Worm (Caenorhabditis elegans) whole organism, late embryonic: ENCODE results near the gene xpo-1.

ENCODE experiments used
- C38D4.7 ChIP-seq: fragments of 200-800 bp; sonication (Bioruptor generic); optimal IDR thresholded peaks from 2 replicates; lab custom pipeline; 2018; ENCODE audit warnings: mild to moderate bottlenecking, missing genetic modification characterization, moderate library complexity, missing compliant biosample characterization
- F13H6.1 ChIP-seq: sonication (generic microtip); optimal IDR thresholded peaks from 2 replicates; lab custom pipeline; 2016; ENCODE audit warnings: missing genetic modification characterization, missing compliant biosample characterization
- T23F11.4 ChIP-seq: fragments of 200-800 bp; sonication (Bioruptor generic); optimal IDR thresholded peaks from 2 replicates; lab custom pipeline; 2018; ENCODE audit warnings: mild to moderate bottlenecking, missing genetic modification characterization, missing compliant biosample characterization
- Y22D7AL.16 ChIP-seq: sonication (generic microtip); optimal IDR thresholded peaks from 2 replicates; lab custom pipeline; 2016; ENCODE audit warnings: missing genetic modification characterization, missing compliant biosample characterization
- ceh-18 ChIP-seq: sonication (generic microtip); optimal IDR thresholded peaks from 2 replicates; lab custom pipeline; 2016; ENCODE audit warnings: missing genetic modification characterization, missing compliant biosample characterization
- ceh-22 ChIP-seq: sonication (generic microtip); optimal IDR thresholded peaks from 2 replicates; lab custom pipeline; 2017; ENCODE audit warnings: missing biosample characterization, missing genetic modification characterization
- ceh-24 ChIP-seq: sonication (generic microtip); optimal IDR thresholded peaks from 2 replicates; lab custom pipeline; 2016; ENCODE audit warnings: mild to moderate bottlenecking, missing genetic modification characterization, missing compliant biosample characterization
- ceh-31 ChIP-seq: sonication (generic microtip); optimal IDR thresholded peaks from 2 replicates; lab custom pipeline; 2016; ENCODE audit warnings: missing genetic modification characterization, missing compliant biosample characterization
- ceh-34 ChIP-seq: sonication (generic microtip); optimal IDR thresholded peaks from 2 replicates; lab custom pipeline; 2016; ENCODE audit warnings: mild to moderate bottlenecking, missing genetic modification characterization, missing compliant biosample characterization
- ceh-48 ChIP-seq: sonication (generic microtip); optimal IDR thresholded peaks from 2 replicates; lab custom pipeline; 2016; ENCODE audit warnings: missing genetic modification characterization, inconsistent platforms, missing compliant biosample characterization
- ceh-6 ChIP-seq: fragments of 200-800 bp; sonication (Bioruptor generic); optimal IDR thresholded peaks from 2 replicates; lab custom pipeline; 2018; ENCODE audit warnings: mild to moderate bottlenecking, missing genetic modification characterization, missing compliant biosample characterization
- che-1 ChIP-seq: sonication (generic microtip); optimal IDR thresholded peaks from 2 replicates; lab custom pipeline; 2016; ENCODE audit warnings: mild to moderate bottlenecking, missing genetic modification characterization, missing compliant biosample characterization
- dmd-4 ChIP-seq: sonication (generic microtip); optimal IDR thresholded peaks from 2 replicates; lab custom pipeline; 2016; ENCODE audit warnings: borderline replicate concordance, missing genetic modification characterization, missing compliant biosample characterization
- dve-1 ChIP-seq: sonication (generic microtip); optimal IDR thresholded peaks from 2 replicates; lab custom pipeline; 2017; ENCODE audit warnings: antibody characterized with exemption, mild to moderate bottlenecking, missing genetic modification characterization, missing compliant biosample characterization
- elt-2 ChIP-seq: sonication (generic microtip); optimal IDR thresholded peaks from 2 replicates; lab custom pipeline; 2016; ENCODE audit warnings: missing genetic modification reagents, missing genetic modification characterization, missing compliant biosample characterization
- ets-4 ChIP-seq: sonication (generic microtip); optimal IDR thresholded peaks from 2 replicates; lab custom pipeline; 2016; ENCODE audit warnings: missing genetic modification characterization, missing compliant biosample characterization
- eyg-1 ChIP-seq: sonication (generic microtip); optimal IDR thresholded peaks from 2 replicates; lab custom pipeline; 2016; ENCODE audit warnings: missing genotype, missing genetic modification characterization, missing compliant biosample characterization
- fkh-10 ChIP-seq: fragments of 150-350 bp; optimal IDR thresholded peaks from 2 replicates; lab custom pipeline; 2014; ENCODE audit warnings: missing biosample characterization, missing genetic modification reagents, missing genetic modification characterization
- hlh-6 ChIP-seq: sonication (generic microtip); optimal IDR thresholded peaks from 2 replicates; lab custom pipeline; 2016; ENCODE audit warnings: missing genotype, missing genetic modification characterization, missing compliant biosample characterization
- hlh-8 ChIP-seq: sonication (generic microtip); optimal IDR thresholded peaks from 2 replicates; lab custom pipeline; 2016; ENCODE audit warnings: missing genotype, missing genetic modification characterization, missing compliant biosample characterization
- lin-11 ChIP-seq: fragments of 200-800 bp; sonication (Bioruptor generic); optimal IDR thresholded peaks from 2 replicates; lab custom pipeline; 2018; ENCODE audit warnings: mild to moderate bottlenecking, missing genetic modification characterization, missing compliant biosample characterization
- madf-2 ChIP-seq: sonication (generic microtip); optimal IDR thresholded peaks from 2 replicates; lab custom pipeline; 2017; ENCODE audit warnings: missing genetic modification characterization, missing compliant biosample characterization
- mec-3 ChIP-seq: sonication (generic microtip); optimal IDR thresholded peaks from 2 replicates; lab custom pipeline; 2016; ENCODE audit warnings: borderline replicate concordance, missing genetic modification characterization, missing compliant biosample characterization
- nfya-1 ChIP-seq: sonication (generic microtip); optimal IDR thresholded peaks from 2 replicates; lab custom pipeline; 2017; ENCODE audit warnings: missing genetic modification characterization, mild to moderate bottlenecking, missing compliant biosample characterization, antibody characterized with exemption, moderate library complexity
- nhr-11 ChIP-seq: fragments of 150-350 bp; optimal IDR thresholded peaks from 2 replicates; lab custom pipeline; 2014; ENCODE audit warnings: missing biosample characterization, missing genetic modification characterization
- pag-3 ChIP-seq: sonication (generic microtip); optimal IDR thresholded peaks from 2 replicates; lab custom pipeline; 2016; ENCODE audit warnings: missing compliant biosample characterization, missing genetic modification characterization, borderline replicate concordance
- pat-9 ChIP-seq: fragments of 200-800 bp; sonication (Bioruptor generic); optimal IDR thresholded peaks from 2 replicates; lab custom pipeline; 2018; ENCODE audit warnings: mild to moderate bottlenecking, missing genetic modification characterization, moderate library complexity, missing compliant biosample characterization
- pax-1 ChIP-seq: fragments of 150-350 bp; optimal IDR thresholded peaks from 2 replicates; lab custom pipeline; 2014; ENCODE audit warnings: missing biosample characterization, missing genetic modification characterization
- pha-2 ChIP-seq: sonication (generic microtip); optimal IDR thresholded peaks from 2 replicates; lab custom pipeline; 2017; ENCODE audit warnings: mild to moderate bottlenecking, missing genetic modification characterization, missing compliant biosample characterization
- pha-4 ChIP-seq: fragments of 150-350 bp; optimal IDR thresholded peaks from 2 replicates; lab custom pipeline; 2018; ENCODE audit warnings: missing biosample characterization, missing genetic modification reagents, missing genetic modification characterization
- pros-1 ChIP-seq: fragments of 150-350 bp; optimal IDR thresholded peaks from 2 replicates; lab custom pipeline; 2014; ENCODE audit warnings: missing biosample characterization, missing genetic modification reagents, missing genetic modification characterization
- ref-2 ChIP-seq: sonication (generic microtip); optimal IDR thresholded peaks from 2 replicates; lab custom pipeline; 2016; ENCODE audit warnings: missing genetic modification characterization, missing compliant biosample characterization
- rnt-1 ChIP-seq: sonication (generic microtip); optimal IDR thresholded peaks from 2 replicates; lab custom pipeline; 2016; ENCODE audit warnings: missing genetic modification characterization, missing compliant biosample characterization
- sdc-2 ChIP-seq: sonication (generic microtip); optimal IDR thresholded peaks from 2 replicates; lab custom pipeline; 2016; ENCODE audit warnings: missing genotype, missing genetic modification characterization, missing compliant biosample characterization
- sox-2 ChIP-seq: fragments of 200-800 bp; sonication (Bioruptor generic); IDR thresholded peaks from 2 replicates; pipeline ENCODE4 v1.3.6; 2022; ENCODE audit warnings: missing genetic modification reagents, missing genetic modification characterization, missing compliant biosample characterization
- tbx-2 ChIP-seq: sonication (generic microtip); optimal IDR thresholded peaks from 2 replicates; lab custom pipeline; 2016; ENCODE audit warnings: missing genetic modification characterization, missing compliant biosample characterization
- ttx-3 ChIP-seq: sonication (generic microtip); optimal IDR thresholded peaks from 2 replicates; lab custom pipeline; 2016; ENCODE audit warnings: missing genetic modification reagents, missing genetic modification characterization, missing compliant biosample characterization
- unc-3 ChIP-seq, 2 experiments: fragments of 200-800 bp in 1 of 2; sonication (Bioruptor generic) in 1 of 2; sonication (generic microtip) in 1 of 2; conservative IDR thresholded peaks in 1 of 2; optimal IDR thresholded peaks in 1 of 2; 2 replicates each; pipeline versions ENCODE4 v1.3.6 to Lab custom; 2016 to 2022; ENCODE audit warnings: missing compliant biosample characterization in 2 of 2, missing genetic modification characterization in 2 of 2, missing genetic modification reagents in 1 of 2
- unc-42 ChIP-seq: sonication (generic microtip); optimal IDR thresholded peaks from 2 replicates; lab custom pipeline; 2016; ENCODE audit warnings: missing genotype, missing genetic modification characterization, missing compliant biosample characterization
- unc-55 ChIP-seq: sonication (generic microtip); optimal IDR thresholded peaks from 2 replicates; lab custom pipeline; 2017; ENCODE audit warnings: missing biosample characterization, missing genetic modification reagents, missing genetic modification characterization
- ztf-16 ChIP-seq: sonication (generic microtip); optimal IDR thresholded peaks from 2 replicates; lab custom pipeline; 2017; ENCODE audit warnings: missing genetic modification characterization, missing compliant biosample characterization

Gene xpo-1

DNA sequence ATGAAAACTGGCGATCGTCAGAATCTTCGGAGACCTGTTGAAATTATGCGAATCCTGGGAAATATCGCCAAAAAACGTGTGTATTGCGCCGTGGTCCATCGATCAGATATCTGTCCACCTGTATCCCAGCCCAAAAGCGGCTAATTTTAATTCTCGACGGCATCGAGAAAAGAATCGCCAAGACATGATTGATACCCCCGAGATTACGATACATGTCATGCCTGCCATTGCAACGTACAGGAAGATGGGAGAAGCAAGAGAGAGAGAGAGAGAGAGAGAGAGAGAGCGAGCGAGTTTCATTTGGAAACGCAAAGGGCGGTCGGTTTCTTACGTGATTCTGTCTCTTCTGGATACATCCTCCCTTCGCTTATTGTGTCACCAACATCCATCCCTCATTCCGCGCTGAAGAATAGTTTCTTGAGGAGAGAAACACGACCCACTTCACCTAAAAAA lies 30.7 kb upstream of the xpo-1 start, which contains the start of gene grl-10:
Gene grl-10 (plus strand): TSS at position 403 of the 453 bp plus-strand sequence.
- peak; percentile 15 for TF ChIP-seq mec-3
- no peak for TF ChIP-seq unc-3 (GFP tag; conservative IDR thresholded peaks at IDR 0.05; lab: Robert Waterston, UW)
- no peak for TF ChIP-seq unc-3 (tag; optimal IDR thresholded peaks at IDR 0.05; lab: Kevin White, UChicago)
- peak; percentile 8 for TF ChIP-seq ref-2 (tag; lab: Kevin White, UChicago)
- TF ChIP-seq ets-4 (tag; lab: Kevin White, UChicago) = no peak

DNA sequence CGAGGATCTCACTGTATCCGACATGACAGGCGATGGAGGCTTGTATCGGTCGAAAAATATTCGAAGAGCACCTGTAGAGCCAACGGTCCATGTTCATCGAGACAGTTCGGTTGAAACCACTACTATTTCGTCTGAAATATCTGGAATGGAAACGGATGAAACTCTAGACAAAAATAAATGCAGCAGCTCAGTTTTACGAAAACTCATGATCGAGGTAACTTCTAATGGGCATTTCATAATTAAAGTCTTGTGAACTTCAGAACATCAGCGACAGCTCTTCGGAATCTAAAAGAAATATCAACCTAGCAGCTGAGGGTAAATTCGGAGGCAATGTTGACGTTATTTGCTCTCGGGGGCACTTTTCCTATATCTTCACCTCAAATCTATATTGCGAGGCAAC lies 29.6 kb upstream of the xpo-1 start:
- TF ChIP-seq lin-11 (no peak), madf-2 (tag; lab: Kevin White, UChicago) (no peak), nhr-11 (tag; lab: Kevin White, UChicago) (no peak), C38D4.7 (no peak), unc-3 (GFP tag; conservative IDR thresholded peaks at IDR 0.05; lab: Robert Waterston, UW) (no peak), unc-3 (tag; optimal IDR thresholded peaks at IDR 0.05; lab: Kevin White, UChicago) (no peak), che-1 (tag; lab: Kevin White, UChicago) (no peak), ttx-3 (tag; lab: Kevin White, UChicago) (no peak), rnt-1 (no peak), ceh-24 (no peak), T23F11.4 (GFP tag; lab: Kevin White, UChicago) (no peak), dmd-4 (tag; lab: Kevin White, UChicago) (no peak), ceh-6 (GFP tag; lab: Kevin White, UChicago) (no peak), ceh-22 (tag; lab: Kevin White, UChicago) (no peak)

DNA sequence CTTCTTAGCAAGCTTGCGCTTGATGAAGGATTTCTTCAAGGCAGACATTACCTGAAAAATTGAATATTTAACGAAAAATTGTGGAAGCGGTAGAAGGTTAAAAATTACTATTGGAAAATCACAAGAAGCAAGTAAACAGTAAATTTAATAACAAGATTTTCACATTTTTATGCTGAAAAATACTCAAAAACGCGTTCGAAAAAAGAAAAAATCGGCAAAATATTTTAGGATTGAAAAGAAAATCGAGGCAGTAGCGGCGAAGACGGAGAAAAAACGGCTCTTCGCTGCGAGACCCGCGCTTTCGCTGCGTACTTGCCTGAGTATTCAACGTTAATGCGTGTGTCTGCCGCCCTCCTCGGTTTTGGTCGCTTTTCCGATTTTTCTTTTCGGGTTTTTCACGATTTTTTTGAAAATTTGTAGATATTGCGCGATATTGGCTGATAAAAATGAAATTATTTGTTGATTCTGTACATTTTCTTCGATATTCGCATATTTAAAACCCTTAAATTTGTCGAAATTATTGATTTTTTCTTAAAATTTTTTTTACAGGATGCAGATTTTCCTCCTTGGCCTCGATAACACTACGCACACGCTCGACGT lies 28.7 kb upstream of the xpo-1 start, which contains the start of the genes rpl-39 and rps-30:
Gene rpl-39 (minus strand): TSS at position 51 of the 600 bp plus-strand sequence.
Gene rps-30 (plus strand): TSS at position 550 of the 600 bp plus-strand sequence.
- TF ChIP-seq madf-2 (tag; lab: Kevin White, UChicago) (peak; percentile 6), unc-55 (GFP tag; lab: Kevin White, UChicago) (peak; percentile 49), pax-1 (tag; lab: Kevin White, UChicago) (peak; percentile 54), rnt-1 (peak; percentile 73), unc-3 (GFP tag; conservative IDR thresholded peaks at IDR 0.05; lab: Robert Waterston, UW) (no peak), unc-3 (tag; optimal IDR thresholded peaks at IDR 0.05; lab: Kevin White, UChicago) (peak; percentile 46), pat-9 (tag; lab: Kevin White, UChicago) (no peak), pros-1 (tag; lab: Kevin White, UChicago) (peak; percentile 53), elt-2 (tag; lab: Kevin White, UChicago) (peak; percentile 46), Y22D7AL.16 (tag; lab: Kevin White, UChicago) (no peak), fkh-10 (GFP tag; lab: Kevin White, UChicago) (no peak), dve-1 (peak; percentile 68), ztf-16 (tag; lab: Kevin White, UChicago) (peak; percentile 28), pha-4 (tag; lab: Kevin White, UChicago) (no peak), pag-3 (tag; lab: Kevin White, UChicago) (no peak), ceh-18 (tag; lab: Kevin White, UChicago) (peak; percentile 71), ceh-34 (tag; lab: Kevin White, UChicago) (peak; percentile 20), ceh-48 (tag; lab: Kevin White, UChicago) (no peak), nfya-1 (tag; lab: Kevin White, UChicago) (peak; percentile 83), ref-2 (tag; lab: Kevin White, UChicago) (peak; percentile 13), sdc-2 (tag; lab: Kevin White, UChicago) (no peak), tbx-2 (tag; lab: Kevin White, UChicago) (peak; percentile 63), sox-2 (no peak), ets-4 (tag; lab: Kevin White, UChicago) (peak; percentile 16), hlh-6 (tag; lab: Kevin White, UChicago) (no peak), hlh-8 (tag; lab: Kevin White, UChicago) (no peak), pha-2 (tag; lab: Kevin White, UChicago) (no peak), ceh-31 (tag; lab: Kevin White, UChicago) (peak; percentile 60), unc-42 (tag; lab: Kevin White, UChicago) (peak; percentile 39), eyg-1 (tag; lab: Kevin White, UChicago) (no peak), F13H6.1 (tag; lab: Kevin White, UChicago) (no peak)
